Worm (Caenorhabditis elegans) whole organism, midembryonic: ENCODE data around the gene srh-44.

ENCODE experiments used
- T22C8.4 ChIP-seq: fragments of 200-800 bp; sonication (Bioruptor generic); IDR thresholded peaks from 2 replicates; pipeline ENCODE4 v1.3.6; 2022; ENCODE audit warnings: missing genetic modification characterization, missing compliant biosample characterization
- flt-1 ChIP-seq: fragments of 200-800 bp; sonication (Bioruptor generic); IDR thresholded peaks from 2 replicates; pipeline ENCODE4 v1.3.6; 2022; ENCODE audit warnings: missing genetic modification characterization, missing compliant biosample characterization
- klf-2 ChIP-seq: fragments of 200-800 bp; sonication (Bioruptor generic); conservative IDR thresholded peaks from 2 replicates; pipeline ENCODE4 v1.3.6; 2022; ENCODE audit warnings: missing genetic modification reagents, missing genetic modification characterization, missing compliant biosample characterization
- med-1 ChIP-seq: sonication (generic microtip); optimal IDR thresholded peaks from 2 replicates; lab custom pipeline; 2017; ENCODE audit warnings: missing genetic modification characterization, mild to moderate bottlenecking, missing compliant biosample characterization, antibody characterized with exemption, missing genetic modification reagents; ENCODE audit not compliant: insufficient read depth
- ref-1 ChIP-seq: fragments of 200-800 bp; sonication (Bioruptor generic); conservative IDR thresholded peaks from 2 replicates; pipeline ENCODE4 v1.3.6; 2022; ENCODE audit warnings: missing genetic modification reagents, missing genetic modification characterization, missing compliant biosample characterization
- ztf-23 ChIP-seq: fragments of 200-800 bp; sonication (Bioruptor generic); IDR thresholded peaks from 2 replicates; pipeline ENCODE4 v1.3.6; 2022; ENCODE audit warnings: missing genetic modification reagents, missing genetic modification characterization, missing compliant biosample characterization

- TF ChIP-seq T22C8.4 (GFP tag; lab: Robert Waterston, UW): no peak
- TF ChIP-seq flt-1 (GFP tag; lab: Robert Waterston, UW): peak; percentile 63; the same call in 1 of the 2 replicates
- peak; percentile 63; the same call in 1 of the 2 replicates for TF ChIP-seq ztf-23 (GFP tag; lab: Robert Waterston, UW)
- TF ChIP-seq med-1 (GFP tag; lab: Kevin White, UChicago): peak; percentile 49
- no peak for TF ChIP-seq klf-2
- no peak for TF ChIP-seq ref-1 (GFP tag; lab: Robert Waterston, UW)
Observed at ce11 chrII:11473525-11474181, 41.2 kb upstream of the srh-44 start, which contains the start of the genes metl-1 and W02B12.11.
